Worm (Caenorhabditis elegans) whole organism, L1 larva: ENCODE measurements around the gene ZK666.14.

Experiments
- aly-2 ChIP-seq: fragments of 150-350 bp; optimal IDR thresholded peaks from 2 replicates; lab custom pipeline; 2014; ENCODE audit warnings: missing biosample characterization, missing genetic modification characterization
- ama-1 ChIP-seq: fragments of 150-350 bp; optimal IDR thresholded peaks from 2 replicates; lab custom pipeline; 2014
- ceh-90 ChIP-seq: sonication (generic microtip); optimal IDR thresholded peaks from 2 replicates; lab custom pipeline; 2016; ENCODE audit warnings: missing genetic modification characterization, missing compliant biosample characterization
- efl-1 ChIP-seq, 4 experiments: fragments of 150-350 bp; optimal IDR thresholded peaks in 3 of 4; peaks in 1 of 4; 1 replicate in 1 of 4; 2 replicates in 3 of 4; lab custom pipeline; 2014; ENCODE audit warnings: missing biosample characterization in 2 of 4, missing genetic modification characterization in 2 of 4, missing genetic modification reagents in 2 of 4
- ets-5 ChIP-seq: fragments of 200-800 bp; sonication (Bioruptor generic); IDR thresholded peaks from 2 replicates; pipeline ENCODE4 v1.3.6; 2022; ENCODE audit warnings: missing genetic modification characterization, missing compliant biosample characterization
- fos-1 ChIP-seq: fragments of 150-350 bp; optimal IDR thresholded peaks from 2 replicates; lab custom pipeline; 2014; ENCODE audit warnings: missing biosample characterization, missing genetic modification characterization
- hlh-4 ChIP-seq: sonication (generic microtip); optimal IDR thresholded peaks from 2 replicates; lab custom pipeline; 2016; ENCODE audit warnings: mild to moderate bottlenecking, missing genetic modification characterization, missing compliant biosample characterization
- irx-1 ChIP-seq: sonication (generic microtip); optimal IDR thresholded peaks from 2 replicates; lab custom pipeline; 2016; ENCODE audit warnings: missing genetic modification characterization, missing compliant biosample characterization
- lin-15B ChIP-seq: fragments of 150-350 bp; sonication (generic microtip); optimal IDR thresholded peaks from 3 replicates; lab custom pipeline; 2014; ENCODE audit warnings: missing biosample characterization, missing genetic modification characterization
- lin-35 ChIP-seq, 2 experiments: fragments of 150-350 bp; optimal IDR thresholded peaks; 2 replicates each; lab custom pipeline; 2014; ENCODE audit warnings: missing biosample characterization in 2 of 2, missing genetic modification characterization in 2 of 2, missing genetic modification reagents in 2 of 2
- nhr-12 ChIP-seq: sonication (generic microtip); optimal IDR thresholded peaks from 2 replicates; lab custom pipeline; 2017; ENCODE audit warnings: missing biosample characterization, missing genetic modification characterization
- nhr-19 ChIP-seq: fragments of 200-800 bp; sonication (Bioruptor generic); conservative IDR thresholded peaks from 2 replicates; pipeline ENCODE4 v1.3.6; 2022; ENCODE audit warnings: missing genetic modification characterization, missing compliant biosample characterization
- nhr-237 ChIP-seq: fragments of 150-350 bp; optimal IDR thresholded peaks from 2 replicates; lab custom pipeline; 2014; ENCODE audit warnings: missing biosample characterization, missing genetic modification characterization
- nhr-85 ChIP-seq: sonication (generic microtip); peaks from one replicate; lab custom pipeline; 2016; ENCODE audit warnings: missing genetic modification characterization, inconsistent platforms, missing compliant biosample characterization
- nhr-90 ChIP-seq: sonication (generic microtip); optimal IDR thresholded peaks from 2 replicates; lab custom pipeline; 2016; ENCODE audit warnings: mild to moderate bottlenecking, missing genetic modification characterization, missing compliant biosample characterization; ENCODE audit not compliant: poor library complexity
- rnt-1 ChIP-seq: sonication (generic microtip); optimal IDR thresholded peaks from 2 replicates; lab custom pipeline; 2016; ENCODE audit warnings: mild to moderate bottlenecking, missing genetic modification characterization, moderate library complexity, missing compliant biosample characterization
- sox-4 ChIP-seq: sonication (generic microtip); optimal IDR thresholded peaks from 2 replicates; lab custom pipeline; 2016; ENCODE audit warnings: missing genetic modification characterization, missing compliant biosample characterization
- unc-86 ChIP-seq: sonication (generic microtip); optimal IDR thresholded peaks from 2 replicates; lab custom pipeline; 2016; ENCODE audit warnings: missing genetic modification characterization, missing compliant biosample characterization
- ztf-11 ChIP-seq, 2 experiments: sonication (generic microtip); optimal IDR thresholded peaks; 2 replicates each; lab custom pipeline; 2016 to 2017; ENCODE audit warnings: missing genetic modification characterization in 2 of 2, missing biosample characterization in 1 of 2, missing compliant biosample characterization in 1 of 2

ZK666.14 gene

ce11 chrII:10544374-10544908 is 49.9 kb downstream of the ZK666.14 start:
- peak; percentile 33 for TF ChIP-seq nhr-85 (tag; lab: Kevin White, UChicago)
- no peak for TF ChIP-seq hlh-4
- TF ChIP-seq ama-1 (lab: Kevin White, UChicago) = peak; percentile 7

- TF ChIP-seq efl-1 (optimal IDR thresholded peaks at IDR 0.05; lab: Kevin White, UChicago) = no peak
- peak in 1 of 2 experiments; percentile 87 for TF ChIP-seq efl-1 (GFP tag; optimal IDR thresholded peaks at IDR 0.05 in 1 of 2; lab: Kevin White, UChicago)
- peak; percentile 21 for TF ChIP-seq rnt-1 (tag; lab: Kevin White, UChicago)
- no peak for TF ChIP-seq fos-1 (tag; lab: Kevin White, UChicago)
- no peak for TF ChIP-seq ceh-90
- TF ChIP-seq ztf-11 (tag; optimal IDR thresholded peaks at IDR 0.05; lab: Kevin White, UChicago) = no peak
- peak; percentile 60 for TF ChIP-seq ama-1 (lab: Kevin White, UChicago)
- no peak for TF ChIP-seq nhr-12 (tag; lab: Kevin White, UChicago)
- no peak for TF ChIP-seq lin-15B (tag; lab: Kevin White, UChicago)
- TF ChIP-seq nhr-237 = no peak
- no peak for TF ChIP-seq unc-86 (tag; lab: Kevin White, UChicago)
- TF ChIP-seq nhr-19 (GFP tag; lab: Robert Waterston, UW) = no peak
- peak; percentile 9 for TF ChIP-seq irx-1 (tag; lab: Kevin White, UChicago)
- TF ChIP-seq lin-35 (GFP tag; optimal IDR thresholded peaks at IDR 0.05; lab: Kevin White, UChicago) = peak in 1 of 2 experiments; percentile 23
- peak; percentile 7 for TF ChIP-seq aly-2
- peak; percentile 4 for TF ChIP-seq nhr-90 (tag; lab: Kevin White, UChicago)
- no peak for TF ChIP-seq ets-5 (GFP tag; lab: Robert Waterston, UW)
- TF ChIP-seq sox-4 (tag; lab: Kevin White, UChicago) = no peak
Observed at ce11 chrII:10545213-10545612, 50.6 kb downstream of the ZK666.14 start.
